Worm (Caenorhabditis elegans) whole organism, L3 larva: ENCODE measurements around the gene lelo-3.

Experiments used
- R02D3.7 ChIP-seq: fragments of 150-350 bp; optimal IDR thresholded peaks from 2 replicates; lab custom pipeline; 2014; ENCODE audit warnings: missing biosample characterization, missing genetic modification characterization
- elt-3 ChIP-seq, 3 experiments: fragments of 150-350 bp in 1 of 3; sonication (generic microtip) in 2 of 3; optimal IDR thresholded peaks; 2 replicates in 2 of 3; 4 replicates in 1 of 3; lab custom pipeline; 2014 to 2017; ENCODE audit warnings: missing biosample characterization in 3 of 3, missing genetic modification characterization in 3 of 3
- fos-1 ChIP-seq: fragments of 150-350 bp; optimal IDR thresholded peaks from 2 replicates; lab custom pipeline; 2014; ENCODE audit warnings: missing biosample characterization, missing genetic modification characterization
- lin-39 ChIP-seq: fragments of 150-350 bp; optimal IDR thresholded peaks from 2 replicates; lab custom pipeline; 2018; ENCODE audit warnings: missing biosample characterization, missing genetic modification reagents, missing genetic modification characterization
- nhr-11 ChIP-seq: fragments of 150-350 bp; optimal IDR thresholded peaks from 2 replicates; lab custom pipeline; 2014; ENCODE audit warnings: missing biosample characterization, missing genetic modification characterization
- nhr-12 ChIP-seq: fragments of 150-350 bp; optimal IDR thresholded peaks from 2 replicates; lab custom pipeline; 2014; ENCODE audit warnings: missing biosample characterization, missing genetic modification characterization
- nhr-28 ChIP-seq: fragments of 150-350 bp; optimal IDR thresholded peaks from 2 replicates; lab custom pipeline; 2014; ENCODE audit warnings: missing biosample characterization, missing genetic modification characterization
- nhr-77 ChIP-seq: fragments of 150-350 bp; optimal IDR thresholded peaks from 2 replicates; lab custom pipeline; 2014; ENCODE audit warnings: missing biosample characterization, missing genetic modification characterization
- pha-4 ChIP-seq: fragments of 150-350 bp; optimal IDR thresholded peaks from 2 replicates; lab custom pipeline; 2014; ENCODE audit warnings: missing biosample characterization, missing genetic modification reagents, missing genetic modification characterization
- skn-1 ChIP-seq: fragments of 150-350 bp; optimal IDR thresholded peaks from 2 replicates; lab custom pipeline; 2014; ENCODE audit warnings: missing biosample characterization, missing genetic modification characterization
- ztf-4 ChIP-seq: fragments of 150-350 bp; optimal IDR thresholded peaks from 2 replicates; lab custom pipeline; 2014; ENCODE audit warnings: missing biosample characterization, missing genetic modification characterization

ce11 chrX:6057580-6058305 is 35.4 kb upstream of the lelo-3 start, which contains the start of gene gln-1:
- TF ChIP-seq R02D3.7 (tag; lab: Kevin White, UChicago) (no peak), fos-1 (tag; lab: Kevin White, UChicago) (no peak), nhr-11 (tag; lab: Kevin White, UChicago) (no peak), nhr-28 (tag; lab: Kevin White, UChicago) (no peak), pha-4 (tag; lab: Kevin White, UChicago) (peak; percentile 64), ztf-4 (tag; lab: Kevin White, UChicago) (no peak), lin-39 (tag; lab: Kevin White, UChicago) (no peak), elt-3 (tag; optimal IDR thresholded peaks at IDR 0.05; lab: Kevin White, UChicago) (no peak), skn-1 (tag; lab: Kevin White, UChicago) (no peak), nhr-77 (tag; lab: Kevin White, UChicago) (no peak), nhr-12 (tag; lab: Kevin White, UChicago) (no peak)
